Fruit fly (Drosophila melanogaster) whole organism, embryonic: ENCODE data around the gene CG7065.
A peak's percentile ranks its signal among the peaks of the same experiment; 100 is the strongest.

Experiments used
- Atf3 ChIP-seq: fragments of 200-800 bp; sonication (Bioruptor generic); optimal IDR thresholded peaks from 3 replicates; lab custom pipeline; 2016; ENCODE audit warnings: missing biosample characterization, missing genetic modification characterization
- BtbVII ChIP-seq: fragments of 200-800 bp; sonication (Bioruptor generic); optimal IDR thresholded peaks from 3 replicates; lab custom pipeline; 2017; ENCODE audit warnings: missing biosample characterization, mild to moderate bottlenecking, missing genetic modification characterization
- CG10209 ChIP-seq: fragments of 200-800 bp; sonication (Bioruptor generic); optimal IDR thresholded peaks from 3 replicates; lab custom pipeline; 2017; ENCODE audit warnings: missing biosample characterization, mild to moderate bottlenecking, missing genetic modification characterization, missing genetic modification reagents
- CG10267 ChIP-seq: fragments of 200-800 bp; sonication (Bioruptor generic); optimal IDR thresholded peaks from 2 replicates; lab custom pipeline; 2018; ENCODE audit warnings: missing biosample characterization, mild to moderate bottlenecking, missing genetic modification characterization, moderate library complexity
- CG12071 ChIP-seq: fragments of 200-800 bp; sonication (Bioruptor generic); optimal IDR thresholded peaks from 3 replicates; lab custom pipeline; 2018; ENCODE audit warnings: missing biosample characterization, mild to moderate bottlenecking, missing genetic modification characterization
- CG12659 ChIP-seq: fragments of 200-800 bp; sonication (Bioruptor generic); optimal IDR thresholded peaks from 3 replicates; lab custom pipeline; 2017; ENCODE audit warnings: mild to moderate bottlenecking, missing biosample characterization, missing genetic modification reagents, missing genetic modification characterization
- CG13287 ChIP-seq: fragments of 200-800 bp; sonication (Bioruptor generic); IDR thresholded peaks from 2 replicates; pipeline ENCODE4 v1.3.6; 2022; ENCODE audit warnings: missing biosample characterization, missing genetic modification characterization; ENCODE audit not compliant: partially characterized antibody
- CG13296 ChIP-seq: fragments of 200-800 bp; sonication (Bioruptor generic); optimal IDR thresholded peaks from 3 replicates; lab custom pipeline; 2018; ENCODE audit warnings: missing biosample characterization, mild to moderate bottlenecking, missing genetic modification characterization
- CG14441 ChIP-seq: fragments of 200-800 bp; sonication (Bioruptor generic); IDR thresholded peaks from 2 replicates; pipeline ENCODE4 v1.3.6; 2022; ENCODE audit warnings: missing biosample characterization, missing genetic modification characterization
- CG15269 ChIP-seq: fragments of 200-800 bp; sonication (Bioruptor generic); optimal IDR thresholded peaks from 2 replicates; lab custom pipeline; 2018; ENCODE audit warnings: missing biosample characterization, mild to moderate bottlenecking, missing genetic modification characterization, moderate library complexity
- CG15514 ChIP-seq: fragments of 200-800 bp; sonication (Bioruptor generic); optimal IDR thresholded peaks from 3 replicates; lab custom pipeline; 2017; ENCODE audit warnings: missing biosample characterization, missing genetic modification characterization, mild to moderate bottlenecking, moderate library complexity, missing genetic modification reagents
- CG15696 ChIP-seq: fragments of 200-800 bp; sonication (Bioruptor generic); optimal IDR thresholded peaks from 2 replicates; lab custom pipeline; 2019; ENCODE audit warnings: missing biosample characterization, mild to moderate bottlenecking, missing genetic modification characterization, moderate library complexity
- CG2120 ChIP-seq: fragments of 200-800 bp; sonication (Bioruptor generic); optimal IDR thresholded peaks from 3 replicates; lab custom pipeline; 2016; ENCODE audit warnings: missing biosample characterization, missing genetic modification characterization
- CG6683 ChIP-seq: fragments of 200-800 bp; sonication (Bioruptor generic); optimal IDR thresholded peaks from 2 replicates; lab custom pipeline; 2017; ENCODE audit warnings: missing biosample characterization, mild to moderate bottlenecking, missing genetic modification characterization, missing genetic modification reagents
- CG7357 ChIP-seq: fragments of 200-800 bp; sonication (Bioruptor generic); IDR thresholded peaks from 3 replicates; pipeline ENCODE4 v1.3.6; 2022; ENCODE audit warnings: missing biosample characterization, missing genetic modification characterization
- CG7745 ChIP-seq: fragments of 200-800 bp; sonication (Bioruptor generic); optimal IDR thresholded peaks from 2 replicates; lab custom pipeline; 2018; ENCODE audit warnings: missing biosample characterization, mild to moderate bottlenecking, missing genetic modification characterization, moderate library complexity
- CG7839 ChIP-seq: fragments of 200-800 bp; sonication (Bioruptor generic); optimal IDR thresholded peaks from 3 replicates; lab custom pipeline; 2018; ENCODE audit warnings: missing biosample characterization, mild to moderate bottlenecking, missing genetic modification characterization, moderate library complexity
- CG8388 ChIP-seq: fragments of 200-800 bp; sonication (Bioruptor generic); optimal IDR thresholded peaks from 2 replicates; lab custom pipeline; 2019; ENCODE audit warnings: missing biosample characterization, mild to moderate bottlenecking, missing genetic modification characterization, moderate library complexity
- CHES-1-like ChIP-seq: fragments of 200-800 bp; sonication (Bioruptor generic); optimal IDR thresholded peaks from 2 replicates; lab custom pipeline; 2016; ENCODE audit warnings: missing biosample characterization, missing genetic modification characterization
- D ChIP-seq, 2 experiments: fragments of 200-800 bp in 1 of 2; fragments of >200 bp in 1 of 2; sonication (Bioruptor generic) in 1 of 2; optimal IDR thresholded peaks; 2 replicates in 1 of 2; 3 replicates in 1 of 2; lab custom pipeline; 2017; ENCODE audit warnings: mild to moderate bottlenecking in 1 of 2, missing biosample characterization in 1 of 2, missing genetic modification characterization in 1 of 2, missing genetic modification reagents in 1 of 2
- Fer1 ChIP-seq: fragments of 200-800 bp; sonication (Bioruptor generic); optimal IDR thresholded peaks from 2 replicates; lab custom pipeline; 2017; ENCODE audit warnings: missing biosample characterization, mild to moderate bottlenecking, missing genetic modification characterization
- Gug ChIP-seq: fragments of 200-800 bp; sonication (Bioruptor generic); IDR thresholded peaks from 4 replicates; pipeline ENCODE4 v1.3.6; 2022; ENCODE audit warnings: missing biosample characterization, missing genetic modification characterization
- Hmx ChIP-seq: fragments of 200-800 bp; sonication (Bioruptor generic); optimal IDR thresholded peaks from 2 replicates; lab custom pipeline; 2016; ENCODE audit warnings: missing biosample characterization, missing genetic modification characterization
- Hsf ChIP-seq: fragments of 200-800 bp; sonication (Bioruptor generic); optimal IDR thresholded peaks from 3 replicates; lab custom pipeline; 2016; ENCODE audit warnings: missing biosample characterization, missing genetic modification characterization
- Med ChIP-seq: fragments of 200-800 bp; sonication (Bioruptor generic); peaks from one replicate; lab custom pipeline; 2016; ENCODE audit warnings: missing biosample characterization, missing genetic modification characterization, mild to moderate bottlenecking, inconsistent platforms, moderate library complexity
- NC2β ChIP-seq: fragments of 200-800 bp; sonication (Bioruptor generic); optimal IDR thresholded peaks from 2 replicates; lab custom pipeline; 2016; ENCODE audit warnings: missing biosample characterization, missing genetic modification characterization
- NK7.1 ChIP-seq: fragments of 200-800 bp; sonication (Bioruptor generic); optimal IDR thresholded peaks from 3 replicates; lab custom pipeline; 2016; ENCODE audit warnings: missing biosample characterization, missing genetic modification characterization
- Spps ChIP-seq: fragments of 200-800 bp; sonication (Bioruptor generic); optimal IDR thresholded peaks from 2 replicates; lab custom pipeline; 2018; ENCODE audit warnings: missing biosample characterization, mild to moderate bottlenecking, missing genetic modification characterization
- Sry-β ChIP-seq: fragments of 200-800 bp; sonication (Bioruptor generic); optimal IDR thresholded peaks from 2 replicates; lab custom pipeline; 2018; ENCODE audit warnings: missing biosample characterization, mild to moderate bottlenecking, missing genetic modification characterization, moderate library complexity
- ac ChIP-seq: fragments of 200-800 bp; sonication (Bioruptor generic); optimal IDR thresholded peaks from 3 replicates; lab custom pipeline; 2017; ENCODE audit warnings: missing biosample characterization, mild to moderate bottlenecking, missing genetic modification characterization
- az2 ChIP-seq: fragments of 200-800 bp; sonication (Bioruptor generic); optimal IDR thresholded peaks from 3 replicates; lab custom pipeline; 2016; ENCODE audit warnings: missing biosample characterization, missing genetic modification characterization
- caup ChIP-seq: fragments of 200-800 bp; sonication (Bioruptor generic); optimal IDR thresholded peaks from 3 replicates; lab custom pipeline; 2017; ENCODE audit warnings: missing biosample characterization, mild to moderate bottlenecking, missing genetic modification characterization, moderate library complexity; ENCODE audit not compliant: severe bottlenecking
- corto ChIP-seq: fragments of 200-800 bp; sonication (Bioruptor generic); optimal IDR thresholded peaks from 2 replicates; lab custom pipeline; 2016; ENCODE audit warnings: missing biosample characterization, mild to moderate bottlenecking, missing genetic modification characterization, moderate library complexity
- dmrt11E ChIP-seq: fragments of 200-800 bp; sonication (Bioruptor generic); optimal IDR thresholded peaks from 3 replicates; lab custom pipeline; 2018; ENCODE audit warnings: missing biosample characterization, mild to moderate bottlenecking, missing genetic modification characterization, moderate library complexity
- dmrt99B ChIP-seq: fragments of 200-800 bp; sonication (Bioruptor generic); optimal IDR thresholded peaks from 2 replicates; lab custom pipeline; 2018; ENCODE audit warnings: missing biosample characterization, mild to moderate bottlenecking, missing genetic modification characterization, moderate library complexity
- dpn ChIP-seq, 2 experiments: fragments of 200-800 bp; sonication (Bioruptor generic); optimal IDR thresholded peaks; 3 replicates each; lab custom pipeline; 2016; ENCODE audit warnings: missing biosample characterization in 2 of 2, missing genetic modification characterization in 2 of 2
- dysf ChIP-seq: fragments of 200-800 bp; sonication (Bioruptor generic); IDR thresholded peaks from 3 replicates; pipeline ENCODE4 v1.3.6; 2022; ENCODE audit warnings: missing biosample characterization, missing genetic modification characterization
- eyg ChIP-seq: fragments of 200-800 bp; sonication (Bioruptor generic); optimal IDR thresholded peaks from 3 replicates; lab custom pipeline; 2016; ENCODE audit warnings: missing biosample characterization, missing genetic modification characterization
- grn ChIP-seq: fragments of 200-800 bp; sonication (Bioruptor generic); optimal IDR thresholded peaks from 3 replicates; lab custom pipeline; 2017; ENCODE audit warnings: missing biosample characterization, missing genetic modification characterization
- hkb ChIP-seq, 2 experiments: fragments of 200-800 bp in 1 of 2; fragments of >200 bp in 1 of 2; sonication (Bioruptor generic) in 1 of 2; IDR thresholded peaks in 1 of 2; optimal IDR thresholded peaks in 1 of 2; 2 replicates each; pipeline versions ENCODE4 v1.3.6 to Lab custom; 2017 to 2022; ENCODE audit warnings: missing biosample characterization in 1 of 2, missing genetic modification characterization in 1 of 2
- ranshi ChIP-seq: fragments of 200-800 bp; sonication (Bioruptor generic); IDR thresholded peaks from 2 replicates; pipeline ENCODE4 v1.3.6; 2022; ENCODE audit warnings: missing biosample characterization, missing genetic modification characterization
- slp2 ChIP-seq: fragments of 200-800 bp; sonication (Bioruptor generic); optimal IDR thresholded peaks from 2 replicates; lab custom pipeline; 2016; ENCODE audit warnings: missing biosample characterization, missing genetic modification characterization
- stwl ChIP-seq: fragments of 200-800 bp; sonication (Bioruptor generic); optimal IDR thresholded peaks from 3 replicates; lab custom pipeline; 2018; ENCODE audit warnings: missing biosample characterization, mild to moderate bottlenecking, missing genetic modification characterization, moderate library complexity
- tio ChIP-seq: fragments of 200-800 bp; sonication (Bioruptor generic); optimal IDR thresholded peaks from 2 replicates; lab custom pipeline; 2017; ENCODE audit warnings: missing biosample characterization, missing genetic modification characterization, inconsistent platforms
- trem ChIP-seq: fragments of 200-800 bp; optimal IDR thresholded peaks from 3 replicates; lab custom pipeline; 2019; ENCODE audit warnings: missing biosample characterization, mild to moderate bottlenecking, missing genetic modification characterization, moderate library complexity
- twi ChIP-seq: fragments of 200-800 bp; optimal IDR thresholded peaks from 2 replicates; lab custom pipeline; 2019; ENCODE audit warnings: missing biosample characterization, mild to moderate bottlenecking, missing genetic modification characterization, moderate library complexity
- tx ChIP-seq: fragments of 200-800 bp; sonication (Bioruptor generic); optimal IDR thresholded peaks from 2 replicates; lab custom pipeline; 2016; ENCODE audit warnings: missing biosample characterization, missing genetic modification characterization
- usp ChIP-seq: fragments of >200 bp; optimal IDR thresholded peaks from 2 replicates; lab custom pipeline; 2017; ENCODE audit warnings: missing biosample characterization, missing genetic modification characterization
- zen ChIP-seq: fragments of 200-800 bp; sonication (Bioruptor generic); optimal IDR thresholded peaks from 3 replicates; lab custom pipeline; 2018; ENCODE audit warnings: missing biosample characterization, mild to moderate bottlenecking, missing genetic modification characterization, moderate library complexity

Gene CG7065

DNA sequence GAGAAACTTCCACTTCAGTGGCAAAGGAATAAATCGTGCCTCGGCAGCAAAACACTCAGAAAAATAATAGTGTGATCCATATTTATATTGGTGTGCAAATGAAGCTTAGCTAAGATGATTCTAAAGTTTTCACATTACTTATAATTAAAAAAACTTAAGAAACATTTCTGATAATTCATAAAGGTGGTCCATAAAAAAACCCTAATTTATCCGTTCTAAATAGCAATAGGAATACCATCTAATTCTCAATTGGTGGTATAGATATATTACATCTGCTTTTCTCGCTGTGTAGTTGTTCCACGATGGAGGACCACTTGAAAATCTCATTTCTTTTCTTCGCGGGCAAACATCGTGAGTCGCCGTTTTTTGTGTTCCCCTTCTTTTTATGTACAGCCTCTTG lies 12.8 kb downstream of the CG7065 start (continued):
- TF ChIP-seq hkb (optimal IDR thresholded peaks at IDR 0.05; lab: Kevin White, UChicago) (no peak), hkb (GFP tag; IDR thresholded peaks at IDR 0.05; lab: Robert Waterston, UW) (peak; percentile 61), CHES-1-like (GFP tag; lab: Kevin White, UChicago) (peak; percentile 4), CG15269 (peak; percentile 62), CG6683 (GFP tag; lab: Kevin White, UChicago) (peak; percentile 9), Fer1 (GFP tag; lab: Kevin White, UChicago) (peak; percentile 67), caup (GFP tag; lab: Kevin White, UChicago) (peak; percentile 44), CG10267 (tag; lab: Kevin White, UChicago) (peak; percentile 68), tio (GFP tag; lab: Kevin White, UChicago) (no peak), zen (tag; lab: Kevin White, UChicago) (peak; percentile 42), CG15514 (GFP tag; lab: Kevin White, UChicago) (peak; percentile 30), Spps (tag; lab: Kevin White, UChicago) (peak; percentile 38), D (optimal IDR thresholded peaks at IDR 0.05; lab: Kevin White, UChicago) (no peak), D (GFP tag; optimal IDR thresholded peaks at IDR 0.05; lab: Kevin White, UChicago) (peak; percentile 64), dysf (peak; percentile 55), NK7.1 (GFP tag; lab: Kevin White, UChicago) (peak; percentile 26), CG2120 (peak; percentile 67), CG7357 (no peak), CG12659 (GFP tag; lab: Kevin White, UChicago) (peak; percentile 10), Hsf (peak; percentile 46), trem (peak; percentile 44), CG7745 (tag; lab: Kevin White, UChicago) (no peak), grn (GFP tag; lab: Kevin White, UChicago) (no peak), eyg (GFP tag; lab: Kevin White, UChicago) (peak; percentile 2), Hmx (GFP tag; lab: Kevin White, UChicago) (no peak), usp (GFP tag; lab: Kevin White, UChicago) (no peak), CG10209 (GFP tag; lab: Kevin White, UChicago) (peak; percentile 65), ranshi (GFP tag; lab: Robert Waterston, UW) (0 out of 2 replicates have a peak, but pooled peaks have one; percentile 39), dmrt99B (tag; lab: Kevin White, UChicago) (peak; percentile 73), twi (tag; lab: Kevin White, UChicago) (no peak), slp2 (GFP tag; lab: Kevin White, UChicago) (peak; percentile 32), CG13287 (GFP tag; lab: Robert Waterston, UW) (no peak), ac (GFP tag; lab: Kevin White, UChicago) (no peak), CG15696 (peak; percentile 81), CG7839 (peak; percentile 73), corto (GFP tag; lab: Kevin White, UChicago) (peak; percentile 59), az2 (peak; percentile 28), CG8388 (GFP tag; lab: Kevin White, UChicago) (peak; percentile 39), Gug (GFP tag; lab: Robert Waterston, UW) (no peak), dpn (GFP tag; optimal IDR thresholded peaks at IDR 0.05; lab: Kevin White, UChicago) (peak in 1 of 2 experiments; percentile 45), dmrt11E (tag; lab: Kevin White, UChicago) (peak; percentile 64), stwl (tag; lab: Kevin White, UChicago) (no peak), CG13296 (GFP tag; lab: Kevin White, UChicago) (peak; percentile 62), BtbVII (peak; percentile 31), Sry-β (GFP tag; lab: Kevin White, UChicago) (no peak), NC2β (GFP tag; lab: Kevin White, UChicago) (no peak), tx (GFP tag; lab: Kevin White, UChicago) (peak; percentile 9), Atf3 (GFP tag; lab: Kevin White, UChicago) (no peak), CG12071 (GFP tag; lab: Kevin White, UChicago) (peak; percentile 42), CG14441 (no peak), Med (GFP tag; lab: Kevin White, UChicago) (peak; percentile 63)
